Worm (Caenorhabditis elegans) whole organism, early embryonic: ENCODE results near the gene F37H8.6.

Experiments used
- B0310.2 ChIP-seq: sonication (generic microtip); optimal IDR thresholded peaks from 2 replicates; lab custom pipeline; 2016; ENCODE audit warnings: mild to moderate bottlenecking, missing genetic modification characterization, missing compliant biosample characterization
- aly-1 ChIP-seq: sonication (generic microtip); optimal IDR thresholded peaks from 2 replicates; lab custom pipeline; 2016; ENCODE audit warnings: missing genetic modification characterization, missing compliant biosample characterization
- ama-1 ChIP-seq: fragments of 150-350 bp; optimal IDR thresholded peaks from 2 replicates; lab custom pipeline; 2014
- ceh-13 ChIP-seq: fragments of 200-800 bp; sonication (Bioruptor generic); optimal IDR thresholded peaks from 2 replicates; lab custom pipeline; 2018; ENCODE audit warnings: mild to moderate bottlenecking, missing genetic modification characterization, missing compliant biosample characterization
- ceh-36 ChIP-seq: sonication (generic microtip); optimal IDR thresholded peaks from 2 replicates; lab custom pipeline; 2016; ENCODE audit warnings: missing genetic modification characterization, inconsistent platforms, missing compliant biosample characterization
- flt-1 ChIP-seq: fragments of 200-800 bp; sonication (Bioruptor generic); IDR thresholded peaks from 2 replicates; pipeline ENCODE4 v1.3.6; 2022; ENCODE audit warnings: missing genetic modification characterization, missing compliant biosample characterization
- hmbx-1 ChIP-seq: sonication (generic microtip); optimal IDR thresholded peaks from 2 replicates; lab custom pipeline; 2016; ENCODE audit warnings: mild to moderate bottlenecking, missing genetic modification characterization, missing compliant biosample characterization
- hmg-4 ChIP-seq: fragments of 200-800 bp; sonication (Bioruptor generic); optimal IDR thresholded peaks from 2 replicates; lab custom pipeline; 2018; ENCODE audit warnings: mild to moderate bottlenecking, missing genetic modification characterization, missing compliant biosample characterization
- hnd-1 ChIP-seq: sonication (generic microtip); optimal IDR thresholded peaks from 2 replicates; lab custom pipeline; 2016; ENCODE audit warnings: missing genetic modification characterization, missing compliant biosample characterization
- pes-1 ChIP-seq: fragments of 200-800 bp; sonication (Bioruptor generic); IDR thresholded peaks from 2 replicates; pipeline ENCODE4 v1.3.6; 2022; ENCODE audit warnings: missing genetic modification reagents, missing genetic modification characterization, missing compliant biosample characterization
- scrt-1 ChIP-seq: fragments of 200-800 bp; sonication (Bioruptor generic); IDR thresholded peaks from 2 replicates; pipeline ENCODE4 v1.3.6; 2022; ENCODE audit warnings: missing genetic modification characterization, missing compliant biosample characterization
- tbx-11 ChIP-seq: fragments of 200-800 bp; sonication (Bioruptor generic); IDR thresholded peaks from 2 replicates; pipeline ENCODE4 v1.3.6; 2022; ENCODE audit warnings: missing genetic modification characterization, missing compliant biosample characterization
- tbx-37 ChIP-seq: fragments of 200-800 bp; sonication (Bioruptor generic); conservative IDR thresholded peaks from 2 replicates; pipeline ENCODE4 v1.3.6; 2022; ENCODE audit warnings: missing genetic modification reagents, missing genetic modification characterization, missing compliant biosample characterization
- tra-4 ChIP-seq: sonication (generic microtip); optimal IDR thresholded peaks from 2 replicates; lab custom pipeline; 2017; ENCODE audit warnings: missing genetic modification characterization, missing compliant biosample characterization

DNA sequence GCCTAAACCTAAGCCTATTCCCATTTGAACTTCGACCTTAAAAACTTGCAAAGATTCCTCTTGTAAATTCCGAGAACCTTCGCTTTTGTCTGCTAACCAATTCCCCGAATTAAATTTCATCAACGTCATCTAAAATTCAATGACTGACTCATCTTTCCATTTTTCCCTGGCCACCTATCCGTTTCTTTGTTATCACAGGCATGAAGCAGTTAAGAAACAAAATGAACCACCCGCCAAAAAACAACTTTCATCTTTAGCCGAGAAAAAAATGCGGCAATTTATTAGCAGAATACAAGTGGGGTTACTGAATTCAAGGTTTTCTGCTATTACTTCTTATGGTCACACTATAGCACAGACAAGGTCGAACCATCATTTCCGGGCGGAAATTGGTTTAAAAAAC lies 27.5 kb upstream of the F37H8.6 start:
- TF ChIP-seq ama-1 (lab: Kevin White, UChicago) (no peak), ceh-36 (tag; lab: Kevin White, UChicago) (no peak), hmbx-1 (tag; lab: Kevin White, UChicago) (no peak), flt-1 (GFP tag; lab: Robert Waterston, UW) (no peak), pes-1 (GFP tag; lab: Robert Waterston, UW) (no peak), tra-4 (no peak), B0310.2 (no peak), tbx-11 (GFP tag; lab: Robert Waterston, UW) (no peak), hnd-1 (tag; lab: Kevin White, UChicago) (no peak), aly-1 (tag; lab: Kevin White, UChicago) (no peak), ceh-13 (no peak), tbx-37 (no peak), hmg-4 (GFP tag; lab: Kevin White, UChicago) (no peak), scrt-1 (GFP tag; lab: Robert Waterston, UW) (no peak)
